Fruit fly (Drosophila melanogaster) whole organism, embryonic: ENCODE measurements around the gene MtnF.

Source experiments
- Antp ChIP-seq: fragments of 200-800 bp; sonication (Bioruptor generic); optimal IDR thresholded peaks from 3 replicates; lab custom pipeline; 2016; ENCODE audit warnings: missing biosample characterization, missing genetic modification characterization
- CG10267 ChIP-seq: fragments of 200-800 bp; sonication (Bioruptor generic); optimal IDR thresholded peaks from 2 replicates; lab custom pipeline; 2018; ENCODE audit warnings: missing biosample characterization, mild to moderate bottlenecking, missing genetic modification characterization, moderate library complexity
- CG11093 ChIP-seq: fragments of 200-800 bp; sonication (Bioruptor generic); IDR thresholded peaks from 3 replicates; pipeline ENCODE4 v1.3.6; 2022; ENCODE audit warnings: missing biosample characterization, missing genetic modification characterization
- CG11723 ChIP-seq: fragments of 200-800 bp; sonication (Bioruptor generic); optimal IDR thresholded peaks from 2 replicates; lab custom pipeline; 2017; ENCODE audit warnings: missing biosample characterization, mild to moderate bottlenecking, missing genetic modification characterization
- CG12104 ChIP-seq: fragments of 200-800 bp; sonication (Bioruptor generic); optimal IDR thresholded peaks from 3 replicates; lab custom pipeline; 2016; ENCODE audit warnings: missing biosample characterization, missing genetic modification characterization
- CG12744 ChIP-seq: fragments of 200-800 bp; sonication (Bioruptor generic); optimal IDR thresholded peaks from 2 replicates; lab custom pipeline; 2016; ENCODE audit warnings: missing biosample characterization, missing genetic modification characterization
- CG14014 ChIP-seq: fragments of 200-800 bp; sonication (Bioruptor generic); IDR thresholded peaks from 2 replicates; pipeline ENCODE4 v1.3.6; 2022; ENCODE audit warnings: missing biosample characterization, missing genetic modification characterization
- CG1647 ChIP-seq: fragments of 200-800 bp; sonication (Bioruptor generic); optimal IDR thresholded peaks from 3 replicates; lab custom pipeline; 2016; ENCODE audit warnings: missing biosample characterization, missing genetic modification characterization
- CG17385 ChIP-seq: fragments of 200-800 bp; sonication (Bioruptor generic); optimal IDR thresholded peaks from 3 replicates; lab custom pipeline; 2018; ENCODE audit warnings: missing biosample characterization, mild to moderate bottlenecking, missing genetic modification characterization
- CG2712 ChIP-seq: fragments of 200-800 bp; optimal IDR thresholded peaks from 3 replicates; lab custom pipeline; 2019; ENCODE audit warnings: missing biosample characterization, mild to moderate bottlenecking, missing genetic modification characterization, moderate library complexity
- CG4282 ChIP-seq: fragments of 200-800 bp; sonication (Bioruptor generic); optimal IDR thresholded peaks from 2 replicates; lab custom pipeline; 2016; ENCODE audit warnings: missing biosample characterization, missing genetic modification characterization
- CG4328 ChIP-seq: fragments of 200-800 bp; sonication (Bioruptor generic); optimal IDR thresholded peaks from 3 replicates; lab custom pipeline; 2017; ENCODE audit warnings: missing biosample characterization, missing genetic modification reagents, missing genetic modification characterization
- CG7556 ChIP-seq: fragments of 200-800 bp; sonication (Bioruptor generic); optimal IDR thresholded peaks from 2 replicates; lab custom pipeline; 2017; ENCODE audit warnings: missing biosample characterization, mild to moderate bottlenecking, missing genetic modification characterization
- CG7786 ChIP-seq: fragments of 200-800 bp; sonication (Bioruptor generic); optimal IDR thresholded peaks from 2 replicates; lab custom pipeline; 2016; ENCODE audit warnings: missing biosample characterization, missing genetic modification characterization
- CG7987 ChIP-seq: fragments of 200-800 bp; sonication (Bioruptor generic); optimal IDR thresholded peaks from 2 replicates; lab custom pipeline; 2018; ENCODE audit warnings: missing biosample characterization, mild to moderate bottlenecking, missing genetic modification characterization, moderate library complexity
- CG8281 ChIP-seq: fragments of 200-800 bp; sonication (Bioruptor generic); optimal IDR thresholded peaks from 2 replicates; lab custom pipeline; 2018; ENCODE audit warnings: missing biosample characterization, mild to moderate bottlenecking, missing genetic modification characterization, moderate library complexity
- CG8290 ChIP-seq, 3 experiments: fragments of 200-800 bp; sonication (Bioruptor generic); optimal IDR thresholded peaks; 2 replicates each; lab custom pipeline; 2016 to 2019; ENCODE audit warnings: missing biosample characterization in 3 of 3, missing genetic modification characterization in 3 of 3, mild to moderate bottlenecking in 2 of 3, moderate library complexity in 1 of 3
- CG9437 ChIP-seq: fragments of 200-800 bp; sonication (Bioruptor generic); optimal IDR thresholded peaks from 2 replicates; lab custom pipeline; 2018; ENCODE audit warnings: missing biosample characterization, mild to moderate bottlenecking, missing genetic modification characterization
- CG9609 ChIP-seq: fragments of 200-800 bp; sonication (Bioruptor generic); optimal IDR thresholded peaks from 3 replicates; lab custom pipeline; 2016; ENCODE audit warnings: missing biosample characterization, missing genetic modification characterization
- D19A ChIP-seq: fragments of 200-800 bp; optimal IDR thresholded peaks from 3 replicates; lab custom pipeline; 2019; ENCODE audit warnings: missing biosample characterization, mild to moderate bottlenecking, missing genetic modification characterization, moderate library complexity
- Dip3 ChIP-seq: fragments of 200-800 bp; sonication (Bioruptor generic); optimal IDR thresholded peaks from 3 replicates; lab custom pipeline; 2016; ENCODE audit warnings: missing biosample characterization, missing genetic modification characterization
- Hr78 ChIP-seq, 2 experiments: fragments of 200-800 bp in 1 of 2; fragments of >200 bp in 1 of 2; sonication (Bioruptor generic) in 1 of 2; optimal IDR thresholded peaks; 2 replicates each; lab custom pipeline; 2017 to 2019; ENCODE audit warnings: missing biosample characterization in 2 of 2, missing genetic modification characterization in 2 of 2, mild to moderate bottlenecking in 1 of 2, moderate library complexity in 1 of 2
- Max ChIP-seq: fragments of 200-800 bp; sonication (Bioruptor generic); optimal IDR thresholded peaks from 2 replicates; lab custom pipeline; 2016; ENCODE audit warnings: missing biosample characterization, mild to moderate bottlenecking, missing genetic modification characterization
- NC2β ChIP-seq: fragments of 200-800 bp; sonication (Bioruptor generic); optimal IDR thresholded peaks from 2 replicates; lab custom pipeline; 2016; ENCODE audit warnings: missing biosample characterization, missing genetic modification characterization
- NK7.1 ChIP-seq: fragments of 200-800 bp; sonication (Bioruptor generic); optimal IDR thresholded peaks from 3 replicates; lab custom pipeline; 2016; ENCODE audit warnings: missing biosample characterization, missing genetic modification characterization
- Oaz ChIP-seq: fragments of 200-800 bp; sonication (Bioruptor generic); IDR thresholded peaks from 2 replicates; pipeline ENCODE4 v1.3.6; 2022; ENCODE audit warnings: missing biosample characterization, missing genetic modification characterization
- Ptx1 ChIP-seq: fragments of 200-800 bp; sonication (Bioruptor generic); IDR thresholded peaks from 2 replicates; pipeline ENCODE4 v1.3.6; 2022; ENCODE audit warnings: missing biosample characterization, missing genetic modification characterization
- Ssrp ChIP-seq: fragments of 200-800 bp; sonication (Bioruptor generic); optimal IDR thresholded peaks from 2 replicates; lab custom pipeline; 2018; ENCODE audit warnings: missing biosample characterization, mild to moderate bottlenecking, missing genetic modification characterization, moderate library complexity
- Xbp1 ChIP-seq: fragments of 200-800 bp; sonication (Bioruptor generic); optimal IDR thresholded peaks from 3 replicates; lab custom pipeline; 2016; ENCODE audit warnings: missing biosample characterization, mild to moderate bottlenecking, missing genetic modification characterization
- Xrp1 ChIP-seq: fragments of 200-800 bp; sonication (Bioruptor generic); IDR thresholded peaks from 2 replicates; pipeline ENCODE4 v1.3.6; 2022; ENCODE audit warnings: missing biosample characterization, missing genetic modification characterization
- aop ChIP-seq: fragments of 200-800 bp; sonication (Bioruptor generic); IDR thresholded peaks from 2 replicates; pipeline ENCODE4 v1.3.6; 2022; ENCODE audit warnings: missing biosample characterization, missing genetic modification characterization
- ap ChIP-seq: fragments of 200-800 bp; sonication (Bioruptor generic); IDR thresholded peaks from 2 replicates; pipeline ENCODE4 v1.3.6; 2022; ENCODE audit warnings: missing biosample characterization, missing genetic modification characterization
- bab2 ChIP-seq: fragments of 200-800 bp; sonication (Bioruptor generic); optimal IDR thresholded peaks from 2 replicates; lab custom pipeline; 2016; ENCODE audit warnings: missing biosample characterization, missing genetic modification characterization
- bcd ChIP-seq: fragments of 200-800 bp; sonication (Bioruptor generic); optimal IDR thresholded peaks from 2 replicates; lab custom pipeline; 2017; ENCODE audit warnings: missing biosample characterization, mild to moderate bottlenecking, missing genetic modification characterization
- chif ChIP-seq, 2 experiments: fragments of 200-800 bp; sonication (Bioruptor generic); optimal IDR thresholded peaks; 3 replicates each; lab custom pipeline; 2016; ENCODE audit warnings: missing biosample characterization in 2 of 2, missing genetic modification characterization in 2 of 2
- dati ChIP-seq: fragments of 200-800 bp; sonication (Bioruptor generic); IDR thresholded peaks from 2 replicates; pipeline ENCODE4 v1.3.6; 2022; ENCODE audit warnings: missing biosample characterization, missing genetic modification characterization
- dmrt11E ChIP-seq: fragments of 200-800 bp; sonication (Bioruptor generic); optimal IDR thresholded peaks from 3 replicates; lab custom pipeline; 2018; ENCODE audit warnings: missing biosample characterization, mild to moderate bottlenecking, missing genetic modification characterization, moderate library complexity
- esg ChIP-seq: fragments of 200-800 bp; sonication (Bioruptor generic); conservative IDR thresholded peaks from 2 replicates; pipeline ENCODE4 v1.3.6; 2022; ENCODE audit warnings: missing biosample characterization, missing genetic modification characterization
- fd96Cb ChIP-seq: fragments of 200-800 bp; sonication (Bioruptor generic); optimal IDR thresholded peaks from 2 replicates; lab custom pipeline; 2018; ENCODE audit warnings: missing biosample characterization, mild to moderate bottlenecking, missing genetic modification characterization, moderate library complexity
- ham ChIP-seq: fragments of 200-800 bp; sonication (Bioruptor generic); IDR thresholded peaks from 2 replicates; pipeline ENCODE4 v1.3.6; 2022; ENCODE audit warnings: missing biosample characterization, missing genetic modification characterization
- lilli ChIP-seq: fragments of 200-800 bp; sonication (Bioruptor generic); optimal IDR thresholded peaks from 3 replicates; lab custom pipeline; 2016; ENCODE audit warnings: missing biosample characterization, missing genetic modification characterization
- lmd ChIP-seq: fragments of 200-800 bp; sonication (Bioruptor generic); IDR thresholded peaks from 2 replicates; pipeline ENCODE4 v1.3.6; 2022; ENCODE audit warnings: missing biosample characterization, missing genetic modification characterization
- lov ChIP-seq, 2 experiments: fragments of 200-800 bp in 1 of 2; fragments of >200 bp in 1 of 2; sonication (Bioruptor generic) in 1 of 2; IDR thresholded peaks in 1 of 2; optimal IDR thresholded peaks in 1 of 2; 2 replicates in 1 of 2; 3 replicates in 1 of 2; pipeline versions ENCODE4 v1.3.6 to Lab custom; 2017 to 2022; ENCODE audit warnings: missing biosample characterization in 1 of 2, missing genetic modification characterization in 1 of 2
- pan ChIP-seq, 4 experiments: fragments of >200 bp in 3 of 4; fragments of 200-800 bp in 1 of 4; sonication (Bioruptor generic) in 1 of 4; optimal IDR thresholded peaks in 3 of 4; IDR thresholded peaks in 1 of 4; 2 replicates each; pipeline versions ENCODE4 v1.3.6 to Lab custom; 2017 to 2022; ENCODE audit warnings: missing biosample characterization in 2 of 4, missing genetic modification characterization in 2 of 4, mixed read lengths in 1 of 4
- prd ChIP-seq, 3 experiments: fragments of >200 bp in 2 of 3; fragments of 200-800 bp in 1 of 3; sonication (Bioruptor generic) in 1 of 3; optimal IDR thresholded peaks in 2 of 3; IDR thresholded peaks in 1 of 3; 2 replicates in 2 of 3; 3 replicates in 1 of 3; pipeline versions ENCODE4 v1.3.6 to Lab custom; 2017 to 2022; ENCODE audit warnings: missing biosample characterization in 1 of 3, missing genetic modification characterization in 1 of 3
- shn ChIP-seq: fragments of 200-800 bp; sonication (Bioruptor generic); optimal IDR thresholded peaks from 3 replicates; lab custom pipeline; 2016; ENCODE audit warnings: missing biosample characterization, missing genetic modification characterization
- slbo ChIP-seq: fragments of 200-800 bp; sonication (Bioruptor generic); IDR thresholded peaks from 2 replicates; pipeline ENCODE4 v1.3.6; 2022; ENCODE audit warnings: missing biosample characterization, missing genetic modification characterization
- so ChIP-seq: fragments of 200-800 bp; sonication (Bioruptor generic); IDR thresholded peaks from 3 replicates; pipeline ENCODE4 v1.3.6; 2022; ENCODE audit warnings: missing biosample characterization, missing genetic modification characterization

MtnF gene

DNA sequence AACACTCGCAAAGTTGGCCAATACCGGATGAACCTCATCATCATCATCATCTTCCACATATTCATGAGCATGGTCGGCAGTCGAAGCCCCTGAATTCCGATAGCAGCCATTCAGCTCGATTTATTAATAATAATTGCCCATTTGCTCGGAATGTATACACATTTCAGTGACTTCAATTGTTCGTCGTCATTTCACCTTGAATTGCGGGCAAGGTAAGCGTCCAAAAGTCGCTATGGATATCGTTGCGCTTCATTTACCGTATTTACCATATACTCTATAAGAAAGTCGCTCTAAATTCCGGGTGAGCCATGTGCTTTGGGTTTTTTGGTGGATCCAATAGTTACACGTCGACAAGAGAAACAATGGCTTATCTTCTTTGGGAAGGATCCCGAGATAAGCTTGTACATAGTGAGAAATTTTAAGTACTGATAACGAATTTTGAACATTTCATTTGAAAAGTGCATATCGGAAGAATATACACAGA lies 8.9 kb downstream of the MtnF start:
- TF ChIP-seq lmd (GFP tag; lab: Robert Waterston, UW) (peak; percentile 28; the same call in 1 of the 2 replicates), CG7786 (peak; percentile 38), CG14014 (GFP tag; lab: Robert Waterston, UW) (peak; percentile 53; the same call in 1 of the 2 replicates), shn (GFP tag; lab: Kevin White, UChicago) (peak; percentile 19), slbo (GFP tag; lab: Robert Waterston, UW) (peak; percentile 53), Max (GFP tag; lab: Kevin White, UChicago) (peak; percentile 2), CG8281 (tag; lab: Kevin White, UChicago) (peak; percentile 5), CG8290 (GFP tag; optimal IDR thresholded peaks at IDR 0.05; lab: Kevin White, UChicago) (no peak), CG8290 (tag; optimal IDR thresholded peaks at IDR 0.05; lab: Kevin White, UChicago) (peak in 1 of 2 experiments; percentile 14), CG17385 (GFP tag; lab: Kevin White, UChicago) (peak; percentile 33), Ptx1 (GFP tag; lab: Robert Waterston, UW) (peak; percentile 70), bab2 (peak; percentile 13), CG7987 (GFP tag; lab: Kevin White, UChicago) (peak; percentile 12), bcd (GFP tag; lab: Kevin White, UChicago) (peak; percentile 18), Xrp1 (GFP tag; lab: Robert Waterston, UW) (peak; percentile 43; the same call in 1 of the 2 replicates), ap (no peak), CG2712 (tag; lab: Kevin White, UChicago) (peak; percentile 21), Hr78 (GFP tag; optimal IDR thresholded peaks at IDR 0.05; lab: Kevin White, UChicago) (no peak), D19A (tag; lab: Kevin White, UChicago) (peak; percentile 95), prd (optimal IDR thresholded peaks at IDR 0.05; lab: Kevin White, UChicago) (no peak), prd (GFP tag; IDR thresholded peaks at IDR 0.05; lab: Robert Waterston, UW) (peak; percentile 31; the same call in 1 of the 3 replicates), dati (GFP tag; lab: Robert Waterston, UW) (0 out of 2 replicates have a peak, but pooled peaks have one; percentile 7), fd96Cb (peak; percentile 26), CG4328 (GFP tag; lab: Kevin White, UChicago) (no peak), CG9437 (GFP tag; lab: Kevin White, UChicago) (peak; percentile 45), aop (no peak), Xbp1 (GFP tag; lab: Kevin White, UChicago) (peak; percentile 38), esg (GFP tag; lab: Robert Waterston, UW) (peak; percentile 23; the same call in 1 of the 2 replicates), chif (GFP tag; optimal IDR thresholded peaks at IDR 0.05; lab: Kevin White, UChicago) (peak in 1 of 2 experiments; percentile 12), CG11093 (0 out of 3 replicates have a peak, but pooled peaks have one; percentile 14), Dip3 (peak; percentile 4), NK7.1 (GFP tag; lab: Kevin White, UChicago) (peak; percentile 0), CG9609 (GFP tag; lab: Kevin White, UChicago) (no peak), CG4282 (GFP tag; lab: Kevin White, UChicago) (no peak), CG12744 (GFP tag; lab: Kevin White, UChicago) (peak; percentile 3), ham (no peak), Antp (GFP tag; lab: Kevin White, UChicago) (no peak), CG11723 (peak; percentile 27), CG10267 (tag; lab: Kevin White, UChicago) (no peak), lov (optimal IDR thresholded peaks at IDR 0.05; lab: Kevin White, UChicago) (no peak), lov (GFP tag; IDR thresholded peaks at IDR 0.05; lab: Robert Waterston, UW) (no peak), CG7556 (GFP tag; lab: Kevin White, UChicago) (peak; percentile 2), NC2β (GFP tag; lab: Kevin White, UChicago) (no peak), CG1647 (peak; percentile 3), CG12104 (GFP tag; lab: Kevin White, UChicago) (peak; percentile 22), Ssrp (peak; percentile 9), Oaz (GFP tag; lab: Robert Waterston, UW) (peak; percentile 44; the same call in 1 of the 2 replicates), so (GFP tag; lab: Robert Waterston, UW) (0 out of 3 replicates have a peak, but pooled peaks have one; percentile 17), pan (optimal IDR thresholded peaks at IDR 0.05; lab: Kevin White, UChicago) (no peak), pan (GFP tag; optimal IDR thresholded peaks at IDR 0.05 in 1 of 2, IDR thresholded peaks at IDR 0.05 in 1 of 2) (peak in 1 of 2 experiments; percentile 67), lilli (GFP tag; lab: Kevin White, UChicago) (peak; percentile 18), dmrt11E (tag; lab: Kevin White, UChicago) (no peak)
